Worm (Caenorhabditis elegans) whole organism, L3 larva: ENCODE measurements around the gene arrd-15.

ENCODE experiments used
- nhr-237 ChIP-seq: fragments of 150-350 bp; optimal IDR thresholded peaks from 2 replicates; lab custom pipeline; 2014; ENCODE audit warnings: missing biosample characterization, missing genetic modification characterization
- nhr-77 ChIP-seq: fragments of 150-350 bp; optimal IDR thresholded peaks from 2 replicates; lab custom pipeline; 2014; ENCODE audit warnings: missing biosample characterization, missing genetic modification characterization

DNA sequence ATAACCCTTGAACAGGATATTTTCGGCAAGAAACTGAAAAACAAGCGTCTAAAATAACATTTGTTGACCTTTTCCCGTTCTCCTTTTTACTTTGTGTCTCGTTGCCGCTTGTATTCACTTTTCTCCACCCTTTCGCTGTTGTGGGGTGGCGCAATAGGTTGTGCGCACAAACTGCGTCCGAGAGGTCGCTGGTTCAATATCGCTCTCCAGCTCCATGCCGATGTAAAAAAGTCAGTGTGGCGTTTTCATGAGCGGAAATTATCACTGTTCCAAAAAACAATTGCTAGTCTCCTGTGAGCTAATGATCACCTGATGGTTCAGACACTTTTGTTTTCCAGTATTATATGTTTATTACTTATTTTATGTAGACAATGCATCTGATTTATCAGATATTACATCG lies 7.7 kb downstream of the arrd-15 start:
- TF ChIP-seq nhr-237 (no peak), nhr-77 (tag; lab: Kevin White, UChicago) (no peak)
